Worm (Caenorhabditis elegans) whole organism, L2 larva: ENCODE results near the gene acer-1.

Experiments
- C34F6.9 ChIP-seq: fragments of 150-350 bp; optimal IDR thresholded peaks from 2 replicates; lab custom pipeline; 2014; ENCODE audit warnings: missing biosample characterization, missing genetic modification characterization
- F13H6.1 ChIP-seq: sonication (generic microtip); optimal IDR thresholded peaks from 2 replicates; lab custom pipeline; 2016; ENCODE audit warnings: missing genetic modification characterization, missing compliant biosample characterization
- R02D3.7 ChIP-seq: fragments of 150-350 bp; optimal IDR thresholded peaks from 2 replicates; lab custom pipeline; 2014; ENCODE audit warnings: missing biosample characterization, missing genetic modification characterization
- Y55F3AM.14 ChIP-seq: fragments of 200-800 bp; sonication (Bioruptor generic); optimal IDR thresholded peaks from 2 replicates; lab custom pipeline; 2018; ENCODE audit warnings: mild to moderate bottlenecking, missing genetic modification characterization, missing compliant biosample characterization
- ZK546.5 ChIP-seq: sonication (generic microtip); optimal IDR thresholded peaks from 2 replicates; lab custom pipeline; 2017; ENCODE audit warnings: missing biosample characterization, missing genetic modification characterization
- alr-1 ChIP-seq: fragments of 150-350 bp; optimal IDR thresholded peaks from 2 replicates; lab custom pipeline; 2014; ENCODE audit warnings: missing biosample characterization, missing genetic modification characterization
- aly-2 ChIP-seq: fragments of 150-350 bp; optimal IDR thresholded peaks from 2 replicates; lab custom pipeline; 2014; ENCODE audit warnings: missing biosample characterization, missing genetic modification characterization
- ama-1 ChIP-seq: fragments of 150-350 bp; optimal IDR thresholded peaks from 2 replicates; lab custom pipeline; 2018; ENCODE audit warnings: inconsistent platforms
- blmp-1 ChIP-seq: sonication (generic microtip); optimal IDR thresholded peaks from 2 replicates; lab custom pipeline; 2017; ENCODE audit warnings: missing genetic modification characterization, mild to moderate bottlenecking, missing compliant biosample characterization, antibody characterized with exemption, moderate library complexity; ENCODE audit not compliant: insufficient read depth
- ceh-16 ChIP-seq: fragments of 150-350 bp; optimal IDR thresholded peaks from 2 replicates; lab custom pipeline; 2014; ENCODE audit warnings: missing biosample characterization, missing genetic modification characterization
- ceh-82 ChIP-seq: fragments of 150-350 bp; optimal IDR thresholded peaks from 2 replicates; lab custom pipeline; 2014; ENCODE audit warnings: missing biosample characterization, missing genetic modification characterization
- crh-2 ChIP-seq: sonication (generic microtip); optimal IDR thresholded peaks from 2 replicates; lab custom pipeline; 2017; ENCODE audit warnings: missing biosample characterization, missing genetic modification characterization
- dmd-4 ChIP-seq: sonication (generic microtip); optimal IDR thresholded peaks from 2 replicates; lab custom pipeline; 2017; ENCODE audit warnings: missing biosample characterization, missing genetic modification characterization
- egl-27 ChIP-seq: sonication (generic microtip); optimal IDR thresholded peaks from 3 replicates; lab custom pipeline; 2017; ENCODE audit warnings: missing biosample characterization, missing genetic modification reagents, missing genetic modification characterization
- elt-1 ChIP-seq: fragments of 150-350 bp; optimal IDR thresholded peaks from 2 replicates; lab custom pipeline; 2014; ENCODE audit warnings: missing biosample characterization, missing genetic modification characterization
- elt-3 ChIP-seq: sonication (generic microtip); optimal IDR thresholded peaks from 2 replicates; lab custom pipeline; 2017; ENCODE audit warnings: missing biosample characterization, missing genetic modification characterization
- fos-1 ChIP-seq: fragments of 150-350 bp; optimal IDR thresholded peaks from 2 replicates; lab custom pipeline; 2014; ENCODE audit warnings: missing biosample characterization, missing genetic modification characterization
- gmeb-1 ChIP-seq: fragments of 150-350 bp; optimal IDR thresholded peaks from 2 replicates; lab custom pipeline; 2014; ENCODE audit warnings: missing biosample characterization, missing genetic modification characterization
- lin-11 ChIP-seq: fragments of 150-350 bp; sonication (generic microtip); optimal IDR thresholded peaks from 2 replicates; lab custom pipeline; 2014; ENCODE audit warnings: missing biosample characterization, missing genetic modification characterization, inconsistent platforms, mixed read lengths
- lin-13 ChIP-seq: fragments of 150-350 bp; optimal IDR thresholded peaks from 2 replicates; lab custom pipeline; 2014; ENCODE audit warnings: missing biosample characterization, missing genetic modification reagents, missing genetic modification characterization
- lin-39 ChIP-seq: fragments of 150-350 bp; optimal IDR thresholded peaks from 2 replicates; lab custom pipeline; 2014; ENCODE audit warnings: missing biosample characterization, missing genetic modification reagents, missing genetic modification characterization
- lsy-2 ChIP-seq, 2 experiments: fragments of 150-350 bp in 1 of 2; sonication (generic microtip) in 1 of 2; optimal IDR thresholded peaks; 2 replicates each; lab custom pipeline; 2014 to 2017; ENCODE audit warnings: missing biosample characterization in 2 of 2, missing genetic modification characterization in 2 of 2
- mab-5 ChIP-seq: fragments of 150-350 bp; optimal IDR thresholded peaks from 2 replicates; lab custom pipeline; 2014; ENCODE audit warnings: missing biosample characterization, missing genetic modification characterization
- mbf-1 ChIP-seq: sonication (generic microtip); optimal IDR thresholded peaks from 2 replicates; lab custom pipeline; 2017; ENCODE audit warnings: missing biosample characterization, missing genetic modification characterization
- mdl-1 ChIP-seq, 2 experiments: fragments of 150-350 bp in 1 of 2; sonication (generic microtip) in 1 of 2; optimal IDR thresholded peaks; 2 replicates each; lab custom pipeline; 2017; ENCODE audit warnings: missing biosample characterization in 2 of 2, missing genetic modification characterization in 2 of 2
- nhr-10 ChIP-seq: sonication (generic microtip); optimal IDR thresholded peaks from 2 replicates; lab custom pipeline; 2017; ENCODE audit warnings: missing biosample characterization, missing genetic modification characterization
- nhr-11 ChIP-seq: fragments of 150-350 bp; optimal IDR thresholded peaks from 2 replicates; lab custom pipeline; 2014; ENCODE audit warnings: missing biosample characterization, missing genetic modification characterization
- nhr-12 ChIP-seq: fragments of 150-350 bp; optimal IDR thresholded peaks from 2 replicates; lab custom pipeline; 2014; ENCODE audit warnings: missing biosample characterization, missing genetic modification characterization
- nhr-129 ChIP-seq: fragments of 150-350 bp; optimal IDR thresholded peaks from 2 replicates; lab custom pipeline; 2014; ENCODE audit warnings: missing biosample characterization, missing genetic modification characterization
- nhr-21 ChIP-seq: fragments of 150-350 bp; optimal IDR thresholded peaks from 2 replicates; lab custom pipeline; 2014; ENCODE audit warnings: missing biosample characterization, missing genetic modification characterization
- nhr-23 ChIP-seq: fragments of 150-350 bp; optimal IDR thresholded peaks from 2 replicates; lab custom pipeline; 2014; ENCODE audit warnings: missing biosample characterization, missing genetic modification reagents, missing genetic modification characterization
- nhr-237 ChIP-seq: fragments of 150-350 bp; optimal IDR thresholded peaks from 2 replicates; lab custom pipeline; 2014; ENCODE audit warnings: missing biosample characterization, missing genetic modification characterization
- nhr-25 ChIP-seq: fragments of 150-350 bp; sonication (generic microtip); optimal IDR thresholded peaks from 3 replicates; lab custom pipeline; 2014; ENCODE audit warnings: missing biosample characterization, missing genetic modification characterization
- nhr-6 ChIP-seq: fragments of 150-350 bp; optimal IDR thresholded peaks from 2 replicates; lab custom pipeline; 2014; ENCODE audit warnings: missing biosample characterization, missing genetic modification characterization
- nhr-77 ChIP-seq: fragments of 150-350 bp; optimal IDR thresholded peaks from 2 replicates; lab custom pipeline; 2014; ENCODE audit warnings: missing biosample characterization, missing genetic modification characterization
- peb-1 ChIP-seq: fragments of 150-350 bp; optimal IDR thresholded peaks from 2 replicates; lab custom pipeline; 2014; ENCODE audit warnings: missing biosample characterization, missing genetic modification characterization
- sem-4 ChIP-seq: fragments of 150-350 bp; optimal IDR thresholded peaks from 2 replicates; lab custom pipeline; 2014; ENCODE audit warnings: missing biosample characterization, missing genetic modification reagents, missing genetic modification characterization
- skn-1 ChIP-seq: sonication (generic microtip); optimal IDR thresholded peaks from 2 replicates; lab custom pipeline; 2017; ENCODE audit warnings: missing biosample characterization, missing genetic modification characterization
- sma-3 ChIP-seq: sonication (generic microtip); optimal IDR thresholded peaks from 2 replicates; lab custom pipeline; 2016; ENCODE audit warnings: missing genetic modification reagents, missing genetic modification characterization, missing compliant biosample characterization
- sma-9 ChIP-seq, 2 experiments: fragments of 150-350 bp in 1 of 2; sonication (generic microtip) in 1 of 2; optimal IDR thresholded peaks; 2 replicates each; lab custom pipeline; 2014 to 2016; ENCODE audit warnings: missing genetic modification characterization in 2 of 2, mild to moderate bottlenecking in 1 of 2, missing biosample characterization in 1 of 2, missing compliant biosample characterization in 1 of 2, missing genetic modification reagents in 1 of 2, moderate library complexity in 1 of 2
- snpc-4 ChIP-seq: fragments of 150-350 bp; optimal IDR thresholded peaks from 2 replicates; lab custom pipeline; 2014; ENCODE audit warnings: missing biosample characterization, missing genetic modification characterization
- unc-39 ChIP-seq: fragments of 150-350 bp; optimal IDR thresholded peaks from 2 replicates; lab custom pipeline; 2014; ENCODE audit warnings: missing biosample characterization, missing genetic modification characterization
- unc-55 ChIP-seq: fragments of 150-350 bp; sonication (generic microtip); optimal IDR thresholded peaks from 3 replicates; lab custom pipeline; 2014; ENCODE audit warnings: missing biosample characterization, missing genetic modification reagents, missing genetic modification characterization
- unc-62 ChIP-seq: fragments of 150-350 bp; optimal IDR thresholded peaks from 2 replicates; lab custom pipeline; 2014; ENCODE audit warnings: missing biosample characterization, missing genetic modification reagents, missing genetic modification characterization
- zag-1 ChIP-seq: fragments of 150-350 bp; optimal IDR thresholded peaks from 2 replicates; lab custom pipeline; 2014; ENCODE audit warnings: missing biosample characterization, missing genetic modification characterization
- ztf-1 ChIP-seq: fragments of 200-800 bp; sonication (Bioruptor generic); conservative IDR thresholded peaks from 2 replicates; pipeline ENCODE4 v1.3.6; 2022; ENCODE audit warnings: missing genetic modification characterization, missing compliant biosample characterization
- ztf-11 ChIP-seq: sonication (generic microtip); optimal IDR thresholded peaks from 2 replicates; lab custom pipeline; 2017; ENCODE audit warnings: missing biosample characterization, missing genetic modification characterization
- ztf-4 ChIP-seq: fragments of 150-350 bp; optimal IDR thresholded peaks from 2 replicates; lab custom pipeline; 2014; ENCODE audit warnings: missing biosample characterization, missing genetic modification characterization

The acer-1 gene

ce11 chrII:6927034-6927433 lies 36.8 kb upstream of the acer-1 start:
- TF ChIP-seq ztf-11 (tag; lab: Kevin White, UChicago): no peak
- TF ChIP-seq unc-62 (GFP tag; lab: Kevin White, UChicago): no peak
- TF ChIP-seq sma-9 (GFP tag; optimal IDR thresholded peaks at IDR 0.05; lab: Kevin White, UChicago): peak; percentile 73
- no peak for TF ChIP-seq sma-9 (tag; optimal IDR thresholded peaks at IDR 0.05; lab: Kevin White, UChicago)
- TF ChIP-seq, all 48 proteins: peak for 1

- TF ChIP-seq mdl-1 (tag; optimal IDR thresholded peaks at IDR 0.05; lab: Kevin White, UChicago) (peak; percentile 26 to 77), nhr-10 (tag; lab: Kevin White, UChicago) (no peak), Y55F3AM.14 (peak; percentile 60), F13H6.1 (peak; percentile 86), sem-4 (tag; lab: Kevin White, UChicago) (peak; percentile 44), ztf-1 (GFP tag; lab: Robert Waterston, UW) (no peak), nhr-25 (tag; lab: Kevin White, UChicago) (peak; percentile 60), mab-5 (peak; percentile 20), egl-27 (tag; lab: Kevin White, UChicago) (peak; percentile 65), sma-3 (GFP tag; lab: Kevin White, UChicago) (peak; percentile 55), ztf-11 (tag; lab: Kevin White, UChicago) (no peak), nhr-77 (tag; lab: Kevin White, UChicago) (no peak), ceh-82 (tag; lab: Kevin White, UChicago) (no peak), dmd-4 (no peak), snpc-4 (tag; lab: Kevin White, UChicago) (peak; percentile 30), elt-1 (tag; lab: Kevin White, UChicago) (no peak), elt-3 (no peak), skn-1 (tag; lab: Kevin White, UChicago) (no peak), crh-2 (tag; lab: Kevin White, UChicago) (peak; percentile 86), aly-2 (tag; lab: Kevin White, UChicago) (no peak), lsy-2 (tag; optimal IDR thresholded peaks at IDR 0.05; lab: Kevin White, UChicago) (peak; percentile 45 to 77), lin-39 (tag; lab: Kevin White, UChicago) (no peak), nhr-11 (tag; lab: Kevin White, UChicago) (no peak), nhr-6 (tag; lab: Kevin White, UChicago) (no peak), mbf-1 (tag; lab: Kevin White, UChicago) (no peak), ceh-16 (tag; lab: Kevin White, UChicago) (no peak), R02D3.7 (no peak), ztf-4 (tag; lab: Kevin White, UChicago) (peak; percentile 61), lin-13 (GFP tag; lab: Kevin White, UChicago) (peak; percentile 39), fos-1 (tag; lab: Kevin White, UChicago) (peak; percentile 92), alr-1 (tag; lab: Kevin White, UChicago) (no peak), unc-55 (GFP tag; lab: Kevin White, UChicago) (peak; percentile 88), unc-39 (tag; lab: Kevin White, UChicago) (no peak), ama-1 (lab: Kevin White, UChicago) (peak; percentile 46), C34F6.9 (tag; lab: Kevin White, UChicago) (peak; percentile 77), zag-1 (tag; lab: Kevin White, UChicago) (peak; percentile 86), blmp-1 (tag; lab: Kevin White, UChicago) (peak; percentile 82), lin-11 (tag; lab: Kevin White, UChicago) (peak; percentile 43), peb-1 (tag; lab: Kevin White, UChicago) (peak; percentile 14), nhr-12 (no peak), nhr-237 (tag; lab: Kevin White, UChicago) (no peak), nhr-21 (tag; lab: Kevin White, UChicago) (peak; percentile 7), sma-9 (GFP tag; optimal IDR thresholded peaks at IDR 0.05; lab: Kevin White, UChicago) (peak; percentile 80), sma-9 (tag; optimal IDR thresholded peaks at IDR 0.05; lab: Kevin White, UChicago) (no peak), unc-62 (GFP tag; lab: Kevin White, UChicago) (no peak), nhr-129 (tag; lab: Kevin White, UChicago) (peak; percentile 78), gmeb-1 (tag; lab: Kevin White, UChicago) (peak; percentile 47), nhr-23 (tag; lab: Kevin White, UChicago) (no peak), ZK546.5 (no peak)
- TF ChIP-seq, all 48 proteins: peak for 25
Measured at ce11 chrII:6926488-6926887, 36.3 kb upstream of the acer-1 start.
